Worm (Caenorhabditis elegans) whole organism, L2 larva: ENCODE results near the gene nspb-8.
"Not testable (repeated sequence)": the region's sequence is repeated elsewhere in the genome, so short reads cannot be mapped to it uniquely, and the experiment has no call there.

Source experiments
- ZK546.5 ChIP-seq: sonication (generic microtip); optimal IDR thresholded peaks from 2 replicates; lab custom pipeline; 2017; ENCODE audit warnings: missing biosample characterization, missing genetic modification characterization
- aly-2 ChIP-seq: fragments of 150-350 bp; optimal IDR thresholded peaks from 2 replicates; lab custom pipeline; 2014; ENCODE audit warnings: missing biosample characterization, missing genetic modification characterization
- ama-1 ChIP-seq: fragments of 150-350 bp; optimal IDR thresholded peaks from 2 replicates; lab custom pipeline; 2018; ENCODE audit warnings: inconsistent platforms
- ceh-16 ChIP-seq: fragments of 150-350 bp; optimal IDR thresholded peaks from 2 replicates; lab custom pipeline; 2014; ENCODE audit warnings: missing biosample characterization, missing genetic modification characterization
- ceh-82 ChIP-seq: fragments of 150-350 bp; optimal IDR thresholded peaks from 2 replicates; lab custom pipeline; 2014; ENCODE audit warnings: missing biosample characterization, missing genetic modification characterization
- elt-1 ChIP-seq: fragments of 150-350 bp; optimal IDR thresholded peaks from 2 replicates; lab custom pipeline; 2014; ENCODE audit warnings: missing biosample characterization, missing genetic modification characterization
- nhr-12 ChIP-seq: fragments of 150-350 bp; optimal IDR thresholded peaks from 2 replicates; lab custom pipeline; 2014; ENCODE audit warnings: missing biosample characterization, missing genetic modification characterization
- nhr-25 ChIP-seq: fragments of 150-350 bp; sonication (generic microtip); optimal IDR thresholded peaks from 3 replicates; lab custom pipeline; 2014; ENCODE audit warnings: missing biosample characterization, missing genetic modification characterization
- peb-1 ChIP-seq: fragments of 150-350 bp; optimal IDR thresholded peaks from 2 replicates; lab custom pipeline; 2014; ENCODE audit warnings: missing biosample characterization, missing genetic modification characterization

DNA sequence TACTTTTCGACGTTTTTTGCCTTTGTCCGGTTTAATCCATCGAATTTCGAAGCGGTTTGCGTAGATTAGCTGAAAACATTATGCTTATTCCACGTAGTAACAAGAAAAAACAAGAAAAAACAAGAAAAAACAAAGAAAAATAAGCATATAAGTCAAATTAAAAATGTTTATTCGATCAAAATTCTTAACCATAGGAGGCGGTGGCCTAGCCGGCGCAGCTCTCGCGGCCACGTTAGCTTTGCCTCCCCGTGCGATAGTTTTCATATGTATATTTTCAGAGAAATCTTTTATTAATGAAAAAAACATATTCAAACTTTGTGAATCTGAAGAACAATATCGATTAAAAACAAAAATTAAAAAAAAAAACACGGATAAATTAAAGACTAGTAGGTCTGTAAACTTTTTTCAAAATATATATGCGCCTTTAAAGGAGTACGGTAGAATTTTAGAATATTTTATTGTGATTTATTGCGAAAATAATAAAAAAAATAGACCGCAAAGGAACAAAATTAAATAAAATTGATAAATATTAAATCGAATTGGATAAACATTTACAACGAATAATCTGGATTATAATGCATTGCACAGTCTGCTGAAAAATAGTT lies 16.6 kb downstream of the nspb-8 start:
- not testable (repeated sequence) for TF ChIP-seq ceh-82 (tag; lab: Kevin White, UChicago); aly-2 (tag; lab: Kevin White, UChicago); ama-1 (lab: Kevin White, UChicago); ceh-16 (tag; lab: Kevin White, UChicago); peb-1 (tag; lab: Kevin White, UChicago); nhr-25 (tag; lab: Kevin White, UChicago); ZK546.5 (tag; lab: Kevin White, UChicago); nhr-12 (tag; lab: Kevin White, UChicago); elt-1 (tag; lab: Kevin White, UChicago)
